Fruit fly (Drosophila melanogaster): Measurements from ENCODE around the gene CG3402.

Gene CG3402

DNA sequence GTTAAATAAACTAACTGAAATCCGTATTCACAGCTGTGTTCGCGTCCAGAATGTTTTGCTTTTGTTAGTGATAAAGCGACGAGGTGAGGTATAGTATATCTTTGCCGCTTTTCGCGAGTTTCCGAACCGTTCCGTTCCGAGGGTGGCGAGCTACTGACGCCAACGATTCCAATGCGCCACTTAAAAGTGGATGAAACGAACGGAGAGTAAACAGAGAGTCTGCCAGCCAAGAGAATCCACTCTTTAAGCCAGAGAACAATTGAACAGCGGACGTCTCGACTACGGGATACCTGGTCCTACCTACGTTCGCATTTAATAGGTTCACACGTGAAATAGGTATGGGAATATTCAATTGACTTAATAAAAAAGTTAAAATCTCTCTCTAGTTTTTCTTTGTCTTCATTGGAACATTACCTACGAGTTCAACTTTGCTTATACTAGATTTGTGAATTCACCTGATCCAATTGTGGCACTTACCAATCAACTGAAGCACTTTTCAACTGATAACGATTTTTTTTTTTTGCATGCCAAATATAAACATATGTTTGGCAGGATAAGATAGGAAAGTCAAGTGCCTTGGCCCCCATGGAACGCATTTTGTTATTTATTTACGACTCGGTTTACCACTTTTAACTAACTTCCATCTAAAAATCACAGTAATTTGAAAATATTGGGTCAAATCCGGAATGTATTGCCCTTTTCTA, 48.7 kb downstream of the CG3402 start, which contains the start of gene CG13893 (continued):
- TF ChIP-seq sob (GFP tag; IDR thresholded peaks at IDR 0.05), result peak; percentile 72; the same call in 1 of the 2 replicates
- no peak for TF ChIP-seq CG14860 (GFP tag; IDR thresholded peaks at IDR 0.05; ENCODE audit: partially characterized antibody)
- TF ChIP-seq mld (GFP tag; IDR thresholded peaks at IDR 0.05; ENCODE audit: partially characterized antibody), result 0 out of 3 replicates have a peak, but pooled peaks have one; percentile 31
- TF ChIP-seq CG12155 (GFP tag; optimal IDR thresholded peaks at IDR 0.05), result no peak
- peak; percentile 43 for TF ChIP-seq CG15514 (GFP tag; optimal IDR thresholded peaks at IDR 0.05)
- no peak for TF ChIP-seq CG2712 (tag; optimal IDR thresholded peaks at IDR 0.05)
- no peak for TF ChIP-seq Oaz (GFP tag; IDR thresholded peaks at IDR 0.05)
- peak; percentile 82 for TF ChIP-seq vvl (GFP tag; IDR thresholded peaks at IDR 0.05)
- TF ChIP-seq Usf (GFP tag; optimal IDR thresholded peaks at IDR 0.05), result no peak
- no peak for TF ChIP-seq zfh2 (GFP tag; optimal IDR thresholded peaks at IDR 0.05)
- TF ChIP-seq CG18764 (GFP tag; optimal IDR thresholded peaks at IDR 0.05), result no peak
- TF ChIP-seq CG9876 (GFP tag; optimal IDR thresholded peaks at IDR 0.05), result no peak
- 0 out of 2 replicates have a peak, but pooled peaks have one; percentile 14 for TF ChIP-seq CG32772 (GFP tag; IDR thresholded peaks at IDR 0.05)
- TF ChIP-seq her (GFP tag; optimal IDR thresholded peaks at IDR 0.05), result peak; percentile 61
- TF ChIP-seq crol (GFP tag; IDR thresholded peaks at IDR 0.05), result peak; percentile 51; the same call in 1 of the 2 replicates
- TF ChIP-seq CG2889 (GFP tag; IDR thresholded peaks at IDR 0.05), result no peak
- no peak for TF ChIP-seq Dip2 (GFP tag; IDR thresholded peaks at IDR 0.05)
- TF ChIP-seq E2f2 (GFP tag; IDR thresholded peaks at IDR 0.05), result no peak
- no peak for TF ChIP-seq Xbp1 (GFP tag; optimal IDR thresholded peaks at IDR 0.05)
- TF ChIP-seq dan (GFP tag; IDR thresholded peaks at IDR 0.05), result no peak
- TF ChIP-seq tx (GFP tag; optimal IDR thresholded peaks at IDR 0.05), result no peak
- no peak for TF ChIP-seq Ptx1 (GFP tag; IDR thresholded peaks at IDR 0.05)
- peak; percentile 56; the same call in 1 of the 2 replicates for TF ChIP-seq gsb (GFP tag; IDR thresholded peaks at IDR 0.05)
- TF ChIP-seq Abd-B (GFP tag; optimal IDR thresholded peaks at IDR 0.05), result no peak
- no peak for TF ChIP-seq Chrac-16 (GFP tag; optimal IDR thresholded peaks at IDR 0.05)
- no peak for TF ChIP-seq HmgD (GFP tag; optimal IDR thresholded peaks at IDR 0.05)
- TF ChIP-seq ac (GFP tag; optimal IDR thresholded peaks at IDR 0.05), result no peak
- TF ChIP-seq wor (GFP tag; IDR thresholded peaks at IDR 0.05), result no peak
- no peak for TF ChIP-seq CG13424 (tag; optimal IDR thresholded peaks at IDR 0.05)
- no peak for TF ChIP-seq CG10274 (GFP tag; optimal IDR thresholded peaks at IDR 0.05)
- no peak for TF ChIP-seq CG3407 (GFP tag; optimal IDR thresholded peaks at IDR 0.05)
- TF ChIP-seq CG14710 (tag; optimal IDR thresholded peaks at IDR 0.05), result no peak
- TF ChIP-seq peb (GFP tag; IDR thresholded peaks at IDR 0.05), result no peak
- no peak for TF ChIP-seq Tbp (GFP tag; optimal IDR thresholded peaks at IDR 0.05)
- TF ChIP-seq trh (GFP tag; optimal IDR thresholded peaks at IDR 0.05), result no peak
- peak; percentile 19 for TF ChIP-seq pb (GFP tag; optimal IDR thresholded peaks at IDR 0.05)
- TF ChIP-seq Myb (GFP tag; optimal IDR thresholded peaks at IDR 0.05), result no peak
- peak; percentile 53; the same call in 1 of the 2 replicates for TF ChIP-seq amos (GFP tag; IDR thresholded peaks at IDR 0.05; ENCODE audit: partially characterized antibody)
- no peak for TF ChIP-seq CG5245 (GFP tag; optimal IDR thresholded peaks at IDR 0.05)
- TF ChIP-seq CG12299 (tag; optimal IDR thresholded peaks at IDR 0.05), result peak; percentile 13
- no peak for TF ChIP-seq Ets65A (GFP tag)
- TF ChIP-seq Opbp (GFP tag; IDR thresholded peaks at IDR 0.05; ENCODE audit: partially characterized antibody), result peak; percentile 25; the same call in 1 of the 3 replicates
- no peak for TF ChIP-seq C15 (GFP tag; IDR thresholded peaks at IDR 0.05)
- peak; percentile 17 for TF ChIP-seq MESR4 (GFP tag; optimal IDR thresholded peaks at IDR 0.05)
- no peak for TF ChIP-seq BEAF-32 (GFP tag; optimal IDR thresholded peaks at IDR 0.05)
- no peak for TF ChIP-seq CG30431 (GFP tag; optimal IDR thresholded peaks at IDR 0.05)
- no peak for TF ChIP-seq Atf3 (GFP tag; optimal IDR thresholded peaks at IDR 0.05)
- peak; percentile 62 for TF ChIP-seq CG13894 (tag; optimal IDR thresholded peaks at IDR 0.05)
- TF ChIP-seq Stat92E (GFP tag; optimal IDR thresholded peaks at IDR 0.05), result peak in 1 of 3 experiments; percentile 76
- no peak for TF ChIP-seq maf-S (GFP tag; optimal IDR thresholded peaks at IDR 0.05)

All from whole organism, embryonic.